Worm (Caenorhabditis elegans) whole organism, L4 larva: ENCODE data around the gene heri-1.

Experiments
- F37D6.2 ChIP-seq: sonication (generic microtip); optimal IDR thresholded peaks from 2 replicates; lab custom pipeline; 2016; ENCODE audit warnings: mild to moderate bottlenecking, missing genetic modification characterization, missing compliant biosample characterization
- dmd-9 ChIP-seq: fragments of 200-800 bp; sonication (Bioruptor generic); IDR thresholded peaks from 2 replicates; pipeline ENCODE4 v1.3.6; 2022; ENCODE audit warnings: missing genetic modification reagents, missing genetic modification characterization, missing compliant biosample characterization
- lin-38 ChIP-seq: fragments of 200-800 bp; sonication (Bioruptor generic); IDR thresholded peaks from 2 replicates; pipeline ENCODE4 v1.3.6; 2022; ENCODE audit warnings: missing genetic modification reagents, missing genetic modification characterization, missing compliant biosample characterization
- nhr-11 ChIP-seq: fragments of 150-350 bp; optimal IDR thresholded peaks from 2 replicates; lab custom pipeline; 2014; ENCODE audit warnings: missing biosample characterization, missing genetic modification characterization
- nhr-28 ChIP-seq: fragments of 150-350 bp; optimal IDR thresholded peaks from 2 replicates; lab custom pipeline; 2014; ENCODE audit warnings: missing biosample characterization, missing genetic modification characterization
- nhr-76 ChIP-seq: fragments of 150-350 bp; optimal IDR thresholded peaks from 2 replicates; lab custom pipeline; 2014; ENCODE audit warnings: missing biosample characterization, missing genetic modification characterization
- spr-3 ChIP-seq: fragments of 200-800 bp; sonication (Bioruptor generic); optimal IDR thresholded peaks from 2 replicates; lab custom pipeline; 2018; ENCODE audit warnings: mild to moderate bottlenecking, missing genetic modification characterization, missing compliant biosample characterization
- unc-130 ChIP-seq: sonication (generic microtip); optimal IDR thresholded peaks from 2 replicates; lab custom pipeline; 2016; ENCODE audit warnings: missing genetic modification reagents, missing genetic modification characterization, missing compliant biosample characterization
- vab-7 ChIP-seq: fragments of 200-800 bp; sonication (Bioruptor generic); IDR thresholded peaks from 2 replicates; pipeline ENCODE4 v1.3.6; 2022; ENCODE audit warnings: missing genetic modification reagents, missing genetic modification characterization, missing compliant biosample characterization

- no peak for TF ChIP-seq nhr-76 (tag; lab: Kevin White, UChicago)
- no peak for TF ChIP-seq dmd-9
- no peak for TF ChIP-seq nhr-11 (tag; lab: Kevin White, UChicago)
- no peak for TF ChIP-seq lin-38 (GFP tag; lab: Robert Waterston, UW)
- no peak for TF ChIP-seq nhr-28 (tag; lab: Kevin White, UChicago)
- no peak for TF ChIP-seq unc-130 (GFP tag; lab: Kevin White, UChicago)
- TF ChIP-seq F37D6.2 (tag; lab: Kevin White, UChicago) = no peak
- no peak for TF ChIP-seq vab-7 (GFP tag; lab: Robert Waterston, UW)
- no peak for TF ChIP-seq spr-3 (GFP tag; lab: Kevin White, UChicago)
Observed at ce11 chrII:6109989-6110388, 3.0 kb downstream of the heri-1 start.
